Fruit fly (Drosophila melanogaster) whole organism, embryonic: Measurements from ENCODE around the gene rols.
A peak's percentile ranks its signal among the peaks of the same experiment; 100 is the strongest.

ENCODE experiments used
- CG10431 ChIP-seq: fragments of 200-800 bp; sonication (Bioruptor generic); optimal IDR thresholded peaks from 3 replicates; lab custom pipeline; 2018; ENCODE audit warnings: missing biosample characterization, mild to moderate bottlenecking, missing genetic modification characterization
- CG10979 ChIP-seq: fragments of 200-800 bp; sonication (Bioruptor generic); optimal IDR thresholded peaks from 2 replicates; lab custom pipeline; 2018; ENCODE audit warnings: missing biosample characterization, mild to moderate bottlenecking, missing genetic modification characterization, moderate library complexity
- CG11247 ChIP-seq: fragments of 200-800 bp; sonication (Bioruptor generic); IDR thresholded peaks from 2 replicates; pipeline ENCODE4 v1.3.6; 2022; ENCODE audit warnings: missing biosample characterization, missing genetic modification characterization
- CG12071 ChIP-seq: fragments of 200-800 bp; sonication (Bioruptor generic); optimal IDR thresholded peaks from 3 replicates; lab custom pipeline; 2018; ENCODE audit warnings: missing biosample characterization, mild to moderate bottlenecking, missing genetic modification characterization
- CG15269 ChIP-seq: fragments of 200-800 bp; sonication (Bioruptor generic); optimal IDR thresholded peaks from 2 replicates; lab custom pipeline; 2018; ENCODE audit warnings: missing biosample characterization, mild to moderate bottlenecking, missing genetic modification characterization, moderate library complexity
- CG1647 ChIP-seq: fragments of 200-800 bp; sonication (Bioruptor generic); optimal IDR thresholded peaks from 3 replicates; lab custom pipeline; 2016; ENCODE audit warnings: missing biosample characterization, missing genetic modification characterization
- CG17829 ChIP-seq: fragments of 200-800 bp; optimal IDR thresholded peaks from 2 replicates; lab custom pipeline; 2019; ENCODE audit warnings: missing biosample characterization, mild to moderate bottlenecking, missing genetic modification characterization, moderate library complexity
- CG18262 ChIP-seq: fragments of 200-800 bp; optimal IDR thresholded peaks from 3 replicates; lab custom pipeline; 2019; ENCODE audit warnings: missing biosample characterization, mild to moderate bottlenecking, missing genetic modification characterization, moderate library complexity
- CG30403 ChIP-seq: fragments of 200-800 bp; sonication (Bioruptor generic); optimal IDR thresholded peaks from 3 replicates; lab custom pipeline; 2016; ENCODE audit warnings: missing biosample characterization, missing genetic modification characterization
- CG31441 ChIP-seq: fragments of 200-800 bp; sonication (Bioruptor generic); IDR thresholded peaks from 2 replicates; pipeline ENCODE4 v1.3.6; 2022; ENCODE audit warnings: missing biosample characterization, missing genetic modification characterization
- CG32767 ChIP-seq: fragments of 200-800 bp; sonication (Bioruptor generic); IDR thresholded peaks from 2 replicates; pipeline ENCODE4 v1.3.6; 2022; ENCODE audit warnings: missing biosample characterization, missing genetic modification characterization
- CG6654 ChIP-seq: fragments of 200-800 bp; sonication (Bioruptor generic); optimal IDR thresholded peaks from 2 replicates; lab custom pipeline; 2017; ENCODE audit warnings: missing biosample characterization, mild to moderate bottlenecking, missing genetic modification characterization
- CG8388 ChIP-seq: fragments of 200-800 bp; sonication (Bioruptor generic); optimal IDR thresholded peaks from 2 replicates; lab custom pipeline; 2019; ENCODE audit warnings: missing biosample characterization, mild to moderate bottlenecking, missing genetic modification characterization, moderate library complexity
- CG8924 ChIP-seq: fragments of 200-800 bp; optimal IDR thresholded peaks from 3 replicates; lab custom pipeline; 2019; ENCODE audit warnings: missing biosample characterization, mild to moderate bottlenecking, missing genetic modification characterization, moderate library complexity
- CkIIα-i1 ChIP-seq: fragments of 200-800 bp; sonication (Bioruptor generic); IDR thresholded peaks from 2 replicates; pipeline ENCODE4 v1.3.6; 2022; ENCODE audit warnings: missing biosample characterization, missing genetic modification characterization
- D19B ChIP-seq: fragments of 200-800 bp; sonication (Bioruptor generic); optimal IDR thresholded peaks from 2 replicates; lab custom pipeline; 2017; ENCODE audit warnings: missing biosample characterization, mild to moderate bottlenecking, missing genetic modification characterization
- Dad ChIP-seq: fragments of 200-800 bp; sonication (Bioruptor generic); optimal IDR thresholded peaks from 3 replicates; lab custom pipeline; 2016; ENCODE audit warnings: missing biosample characterization, missing genetic modification characterization
- E2f2 ChIP-seq: fragments of 200-800 bp; sonication (Bioruptor generic); IDR thresholded peaks from 2 replicates; pipeline ENCODE4 v1.3.6; 2022; ENCODE audit warnings: missing biosample characterization, missing genetic modification characterization
- GATAe ChIP-seq: fragments of 200-800 bp; sonication (Bioruptor generic); conservative IDR thresholded peaks from 2 replicates; pipeline ENCODE4 v1.3.6; 2022; ENCODE audit warnings: missing biosample characterization, missing genetic modification characterization
- HLHmδ ChIP-seq: fragments of 200-800 bp; sonication (Bioruptor generic); optimal IDR thresholded peaks from 2 replicates; lab custom pipeline; 2018; ENCODE audit warnings: missing biosample characterization, mild to moderate bottlenecking, missing genetic modification characterization, moderate library complexity
- HmgD ChIP-seq: fragments of 200-800 bp; sonication (Bioruptor generic); optimal IDR thresholded peaks from 3 replicates; lab custom pipeline; 2016; ENCODE audit warnings: missing biosample characterization, missing genetic modification characterization
- Ptx1 ChIP-seq: fragments of 200-800 bp; sonication (Bioruptor generic); IDR thresholded peaks from 2 replicates; pipeline ENCODE4 v1.3.6; 2022; ENCODE audit warnings: missing biosample characterization, missing genetic modification characterization
- Rfx ChIP-seq: fragments of 200-800 bp; sonication (Bioruptor generic); IDR thresholded peaks from 2 replicates; pipeline ENCODE4 v1.3.6; 2022; ENCODE audit warnings: missing biosample characterization, missing genetic modification characterization
- Scr ChIP-seq: fragments of 200-800 bp; sonication (Bioruptor generic); IDR thresholded peaks from 2 replicates; pipeline ENCODE4 v1.3.6; 2022; ENCODE audit warnings: missing biosample characterization, missing genetic modification characterization; ENCODE audit not compliant: partially characterized antibody
- Sox102F ChIP-seq: fragments of 200-800 bp; sonication (Bioruptor generic); optimal IDR thresholded peaks from 2 replicates; lab custom pipeline; 2018; ENCODE audit warnings: missing biosample characterization, mild to moderate bottlenecking, missing genetic modification characterization, moderate library complexity
- Xbp1 ChIP-seq: fragments of 200-800 bp; sonication (Bioruptor generic); optimal IDR thresholded peaks from 3 replicates; lab custom pipeline; 2016; ENCODE audit warnings: missing biosample characterization, mild to moderate bottlenecking, missing genetic modification characterization
- Xrp1 ChIP-seq: fragments of 200-800 bp; sonication (Bioruptor generic); IDR thresholded peaks from 2 replicates; pipeline ENCODE4 v1.3.6; 2022; ENCODE audit warnings: missing biosample characterization, missing genetic modification characterization
- amos ChIP-seq: fragments of 200-800 bp; sonication (Bioruptor generic); IDR thresholded peaks from 2 replicates; pipeline ENCODE4 v1.3.6; 2022; ENCODE audit warnings: missing biosample characterization, missing genetic modification characterization; ENCODE audit not compliant: partially characterized antibody
- az2 ChIP-seq: fragments of 200-800 bp; sonication (Bioruptor generic); optimal IDR thresholded peaks from 3 replicates; lab custom pipeline; 2016; ENCODE audit warnings: missing biosample characterization, missing genetic modification characterization
- chn ChIP-seq: fragments of 200-800 bp; sonication (Bioruptor generic); optimal IDR thresholded peaks from 2 replicates; lab custom pipeline; 2016; ENCODE audit warnings: missing biosample characterization, missing genetic modification characterization
- dmrt11E ChIP-seq: fragments of 200-800 bp; sonication (Bioruptor generic); optimal IDR thresholded peaks from 3 replicates; lab custom pipeline; 2018; ENCODE audit warnings: missing biosample characterization, mild to moderate bottlenecking, missing genetic modification characterization, moderate library complexity
- dmrt99B ChIP-seq: fragments of 200-800 bp; sonication (Bioruptor generic); optimal IDR thresholded peaks from 2 replicates; lab custom pipeline; 2018; ENCODE audit warnings: missing biosample characterization, mild to moderate bottlenecking, missing genetic modification characterization, moderate library complexity
- en ChIP-seq: fragments of 200-800 bp; sonication (Bioruptor generic); optimal IDR thresholded peaks from 2 replicates; lab custom pipeline; 2016; ENCODE audit warnings: missing biosample characterization, missing genetic modification characterization
- esg ChIP-seq: fragments of 200-800 bp; sonication (Bioruptor generic); conservative IDR thresholded peaks from 2 replicates; pipeline ENCODE4 v1.3.6; 2022; ENCODE audit warnings: missing biosample characterization, missing genetic modification characterization
- eyg ChIP-seq: fragments of 200-800 bp; sonication (Bioruptor generic); optimal IDR thresholded peaks from 3 replicates; lab custom pipeline; 2016; ENCODE audit warnings: missing biosample characterization, missing genetic modification characterization
- fd3F ChIP-seq: fragments of 200-800 bp; sonication (Bioruptor generic); optimal IDR thresholded peaks from 2 replicates; lab custom pipeline; 2018; ENCODE audit warnings: missing biosample characterization, mild to moderate bottlenecking, missing genetic modification characterization, moderate library complexity
- gce ChIP-seq: fragments of 200-800 bp; sonication (Bioruptor generic); IDR thresholded peaks from 3 replicates; pipeline ENCODE4 v1.3.6; 2022; ENCODE audit warnings: missing biosample characterization, missing genetic modification characterization
- lilli ChIP-seq: fragments of 200-800 bp; sonication (Bioruptor generic); optimal IDR thresholded peaks from 3 replicates; lab custom pipeline; 2016; ENCODE audit warnings: missing biosample characterization, missing genetic modification characterization
- mam ChIP-seq: fragments of 200-800 bp; sonication (Bioruptor generic); optimal IDR thresholded peaks from 3 replicates; lab custom pipeline; 2016; ENCODE audit warnings: missing biosample characterization, missing genetic modification characterization
- nmo ChIP-seq: fragments of 200-800 bp; sonication (Bioruptor generic); optimal IDR thresholded peaks from 2 replicates; lab custom pipeline; 2018; ENCODE audit warnings: missing biosample characterization, mild to moderate bottlenecking, missing genetic modification characterization, moderate library complexity
- nom ChIP-seq: fragments of 200-800 bp; sonication (Bioruptor generic); optimal IDR thresholded peaks from 2 replicates; lab custom pipeline; 2017; ENCODE audit warnings: missing biosample characterization, missing genetic modification characterization, mild to moderate bottlenecking, moderate library complexity, missing genetic modification reagents
- prd ChIP-seq, 3 experiments: fragments of >200 bp in 2 of 3; fragments of 200-800 bp in 1 of 3; sonication (Bioruptor generic) in 1 of 3; optimal IDR thresholded peaks in 2 of 3; IDR thresholded peaks in 1 of 3; 2 replicates in 2 of 3; 3 replicates in 1 of 3; pipeline versions ENCODE4 v1.3.6 to Lab custom; 2017 to 2022; ENCODE audit warnings: missing biosample characterization in 1 of 3, missing genetic modification characterization in 1 of 3
- rib ChIP-seq: fragments of 200-800 bp; sonication (Bioruptor generic); IDR thresholded peaks from 2 replicates; pipeline ENCODE4 v1.3.6; 2022; ENCODE audit warnings: missing biosample characterization, missing genetic modification characterization
- ssp ChIP-seq: fragments of 200-800 bp; sonication (Bioruptor generic); IDR thresholded peaks from 2 replicates; pipeline ENCODE4 v1.3.6; 2022; ENCODE audit warnings: missing biosample characterization, missing genetic modification characterization
- unpg ChIP-seq: fragments of 200-800 bp; sonication (Bioruptor generic); optimal IDR thresholded peaks from 3 replicates; lab custom pipeline; 2018; ENCODE audit warnings: missing biosample characterization, mild to moderate bottlenecking, missing genetic modification characterization, moderate library complexity
- vfl ChIP-seq: fragments of 200-800 bp; sonication (Bioruptor generic); optimal IDR thresholded peaks from 2 replicates; lab custom pipeline; 2016; ENCODE audit warnings: missing biosample characterization, missing genetic modification characterization
- vvl ChIP-seq: fragments of 200-800 bp; sonication (Bioruptor generic); IDR thresholded peaks from 2 replicates; pipeline ENCODE4 v1.3.6; 2022; ENCODE audit warnings: missing biosample characterization, missing genetic modification characterization
- zen ChIP-seq: fragments of 200-800 bp; sonication (Bioruptor generic); optimal IDR thresholded peaks from 3 replicates; lab custom pipeline; 2018; ENCODE audit warnings: missing biosample characterization, mild to moderate bottlenecking, missing genetic modification characterization, moderate library complexity

rols gene

DNA sequence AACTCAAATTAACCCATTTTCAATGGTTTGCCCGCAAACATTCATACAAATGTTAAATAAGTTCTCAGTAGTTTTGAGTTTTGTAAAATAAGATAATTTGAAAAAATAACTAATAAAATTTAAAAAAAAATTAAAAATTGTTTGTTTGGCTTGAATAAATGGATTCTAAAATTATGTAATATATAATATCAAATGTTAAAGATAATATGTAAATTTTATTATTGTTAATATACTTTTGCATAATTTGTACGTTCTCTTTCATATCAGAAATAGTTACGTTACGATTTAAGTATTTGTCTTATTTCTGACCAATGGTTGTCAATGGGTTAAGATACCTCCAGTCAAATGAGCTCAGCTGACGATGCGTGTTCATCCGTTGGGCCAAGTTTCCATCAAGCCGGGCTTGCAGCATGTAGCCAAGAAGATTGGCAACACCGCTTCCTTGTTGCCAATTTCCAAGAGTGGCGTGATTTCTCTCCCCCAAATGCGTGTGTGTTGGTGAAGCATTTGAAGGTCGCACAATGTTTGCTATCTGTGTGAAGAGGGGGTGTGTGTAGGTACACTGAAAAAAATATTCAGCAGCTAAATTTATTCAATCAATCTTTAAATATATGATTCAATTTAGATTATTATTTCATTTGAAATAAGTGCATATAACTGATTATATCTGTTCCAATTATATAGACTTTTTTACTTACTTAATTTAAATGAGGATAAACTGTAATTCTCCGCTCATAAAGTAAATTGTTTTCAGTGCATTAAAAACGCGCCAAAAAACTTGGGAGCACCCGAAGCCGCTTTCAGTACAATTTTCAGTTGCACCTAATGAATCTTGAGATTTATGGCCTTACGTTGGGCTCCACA lies 32.4 kb upstream of the rols start (continued):
- TF ChIP-seq Scr (no peak), CG8388 (GFP tag; lab: Kevin White, UChicago) (peak; percentile 41), Dad (GFP tag; lab: Kevin White, UChicago) (no peak), rib (GFP tag; lab: Robert Waterston, UW) (no peak), CkIIα-i1 (GFP tag; lab: Robert Waterston, UW) (no peak), HmgD (GFP tag; lab: Kevin White, UChicago) (no peak), nmo (GFP tag; lab: Kevin White, UChicago) (peak; percentile 29), chn (GFP tag; lab: Kevin White, UChicago) (peak; percentile 31), CG6654 (GFP tag; lab: Kevin White, UChicago) (no peak), en (no peak), Ptx1 (peak; percentile 29; the same call in 1 of the 2 replicates), CG10431 (GFP tag; lab: Kevin White, UChicago) (no peak), fd3F (GFP tag; lab: Kevin White, UChicago) (no peak), CG12071 (no peak), dmrt11E (tag; lab: Kevin White, UChicago) (peak; percentile 59), Rfx (GFP tag; lab: Robert Waterston, UW) (0 out of 2 replicates have a peak, but pooled peaks have one; percentile 13), GATAe (GFP tag; lab: Robert Waterston, UW) (no peak), dmrt99B (tag; lab: Kevin White, UChicago) (peak; percentile 28), CG32767 (0 out of 2 replicates have a peak, but pooled peaks have one; percentile 16), vvl (GFP tag; lab: Robert Waterston, UW) (peak; percentile 55; the same call in 1 of the 2 replicates), ssp (no peak), eyg (GFP tag; lab: Kevin White, UChicago) (no peak), CG31441 (GFP tag; lab: Robert Waterston, UW) (peak; percentile 47; the same call in 1 of the 2 replicates), gce (GFP tag; lab: Robert Waterston, UW) (no peak), CG1647 (GFP tag; lab: Kevin White, UChicago) (no peak), CG15269 (peak; percentile 14), mam (GFP tag; lab: Kevin White, UChicago) (no peak), Xrp1 (GFP tag; lab: Robert Waterston, UW) (peak; percentile 64), vfl (GFP tag; lab: Kevin White, UChicago) (no peak), HLHmδ (GFP tag; lab: Kevin White, UChicago) (no peak), CG11247 (GFP tag; lab: Robert Waterston, UW) (no peak), zen (tag; lab: Kevin White, UChicago) (peak; percentile 45), amos (no peak), CG10979 (peak; percentile 45), CG8924 (tag; lab: Kevin White, UChicago) (peak; percentile 6), CG30403 (GFP tag; lab: Kevin White, UChicago) (peak; percentile 24), unpg (GFP tag; lab: Kevin White, UChicago) (peak; percentile 47), az2 (GFP tag; lab: Kevin White, UChicago) (no peak), Sox102F (GFP tag; lab: Kevin White, UChicago) (peak; percentile 52), esg (GFP tag; lab: Robert Waterston, UW) (no peak), E2f2 (GFP tag; lab: Robert Waterston, UW) (peak; percentile 30; the same call in 1 of the 2 replicates), lilli (peak; percentile 6), D19B (GFP tag; lab: Kevin White, UChicago) (no peak), CG18262 (tag; lab: Kevin White, UChicago) (peak; percentile 43), nom (peak; percentile 49), CG17829 (tag; lab: Kevin White, UChicago) (peak; percentile 23), prd (optimal IDR thresholded peaks at IDR 0.05; lab: Kevin White, UChicago) (no peak), prd (GFP tag; IDR thresholded peaks at IDR 0.05; lab: Robert Waterston, UW) (peak; percentile 69), Xbp1 (GFP tag; lab: Kevin White, UChicago) (peak; percentile 43)
